Fruit fly (Drosophila melanogaster): ENCODE results near the gene CG43861.

Gene CG43861

DNA sequence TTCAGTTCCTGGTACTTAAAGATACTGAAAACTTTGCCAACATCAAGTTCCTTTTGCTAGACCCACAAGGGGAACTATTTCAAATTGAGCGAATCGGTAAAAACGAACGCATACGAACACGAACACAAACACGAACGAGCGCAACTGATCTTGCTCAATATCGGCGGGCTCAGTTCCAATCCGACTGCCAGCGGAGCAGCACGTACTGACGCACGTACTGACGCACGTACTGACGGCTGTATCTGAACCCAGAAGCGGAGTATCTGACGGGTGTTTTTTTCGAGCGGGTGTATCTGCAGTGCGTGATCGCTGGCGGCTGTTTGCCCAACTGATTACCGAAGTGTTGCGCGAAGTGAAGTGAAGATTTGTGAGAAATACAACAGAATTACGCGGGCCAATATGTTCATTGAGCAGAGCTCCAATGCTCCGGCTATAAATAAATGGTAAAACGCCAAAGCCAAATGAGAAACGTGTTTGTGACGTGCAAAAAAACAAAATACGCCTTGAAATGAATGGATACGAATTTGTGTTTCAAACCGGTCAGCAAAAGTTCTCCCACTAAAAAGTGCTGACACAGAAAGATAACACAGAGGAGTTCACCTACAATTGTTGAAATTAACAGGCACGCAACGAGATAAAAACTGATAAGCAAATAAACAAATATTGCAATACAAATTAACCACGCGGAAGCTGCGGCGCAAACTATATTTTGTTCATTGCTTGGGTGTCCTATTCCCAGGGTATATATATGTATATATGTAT lies 81.8 kb downstream of the CG43861 start (continued):
- no peak for TF ChIP-seq Abd-B (GFP tag; optimal IDR thresholded peaks at IDR 0.05)
- peak; percentile 68; the same call in 2 of the 3 replicates for TF ChIP-seq z (GFP tag; IDR thresholded peaks at IDR 0.05)
- TF ChIP-seq dan (GFP tag; IDR thresholded peaks at IDR 0.05), result no peak
- peak in 1 of 2 experiments; percentile 67 for TF ChIP-seq Pdp1 (GFP tag; optimal IDR thresholded peaks at IDR 0.05)
- peak; percentile 39 for TF ChIP-seq Dad (GFP tag; optimal IDR thresholded peaks at IDR 0.05)
- TF ChIP-seq MTF-1 (GFP tag; optimal IDR thresholded peaks at IDR 0.05; ENCODE audit: borderline replicate concordance), result no peak
- no peak for TF ChIP-seq dm (GFP tag; optimal IDR thresholded peaks at IDR 0.05)
- no peak for TF ChIP-seq lilli (GFP tag; optimal IDR thresholded peaks at IDR 0.05)
- TF ChIP-seq CG3726 (GFP tag; IDR thresholded peaks at IDR 0.05), result no peak
- TF ChIP-seq CG12219 (GFP tag; optimal IDR thresholded peaks at IDR 0.05), result peak; percentile 36
- TF ChIP-seq CG8290 (GFP tag; optimal IDR thresholded peaks at IDR 0.05), result no peak
- TF ChIP-seq CG8290 (tag; optimal IDR thresholded peaks at IDR 0.05), result peak; percentile 13 to 87
- no peak for TF ChIP-seq ttk (GFP tag; IDR thresholded peaks at IDR 0.05)
- TF ChIP-seq NK7.1 (GFP tag; optimal IDR thresholded peaks at IDR 0.05), result no peak
- TF ChIP-seq B-H2 (GFP tag; optimal IDR thresholded peaks at IDR 0.05), result no peak
- peak; percentile 23 for TF ChIP-seq PHDP (tag; optimal IDR thresholded peaks at IDR 0.05)
- no peak for TF ChIP-seq CG9437 (GFP tag; optimal IDR thresholded peaks at IDR 0.05)
- TF ChIP-seq CG4328 (GFP tag; optimal IDR thresholded peaks at IDR 0.05), result no peak
- TF ChIP-seq zfh2 (GFP tag; optimal IDR thresholded peaks at IDR 0.05), result peak; percentile 4
- TF ChIP-seq CG10654 (GFP tag; optimal IDR thresholded peaks at IDR 0.05), result no peak
- TF ChIP-seq Dek (tag; optimal IDR thresholded peaks at IDR 0.05), result peak; percentile 13
- TF ChIP-seq Doc2 (GFP tag; IDR thresholded peaks at IDR 0.05), result no peak
- no peak for TF ChIP-seq CG34224 (GFP tag; IDR thresholded peaks at IDR 0.05; ENCODE audit: partially characterized antibody)
- no peak for TF ChIP-seq CG3838 (GFP tag; optimal IDR thresholded peaks at IDR 0.05)
- no peak for TF ChIP-seq gcm2 (GFP tag; optimal IDR thresholded peaks at IDR 0.05)
- no peak for TF ChIP-seq Dip3 (GFP tag; optimal IDR thresholded peaks at IDR 0.05)
- TF ChIP-seq sim (GFP tag; IDR thresholded peaks at IDR 0.05), result 0 out of 2 replicates have a peak, but pooled peaks have one; percentile 48
- no peak for TF ChIP-seq CG9797 (GFP tag; optimal IDR thresholded peaks at IDR 0.05)
- TF ChIP-seq CG17612 (GFP tag; IDR thresholded peaks at IDR 0.05), result no peak
- peak in 1 of 2 experiments; percentile 5 for TF ChIP-seq eve (GFP tag; optimal IDR thresholded peaks at IDR 0.05)
- no peak for TF ChIP-seq CG13296 (GFP tag; optimal IDR thresholded peaks at IDR 0.05)
- TF ChIP-seq CG8478 (optimal IDR thresholded peaks at IDR 0.05), result no peak
- TF ChIP-seq Hmr (GFP tag; optimal IDR thresholded peaks at IDR 0.05), result peak; percentile 60
- TF ChIP-seq CG31441 (GFP tag; IDR thresholded peaks at IDR 0.05), result no peak
- TF ChIP-seq dmrt99B (tag; optimal IDR thresholded peaks at IDR 0.05), result no peak
- no peak for TF ChIP-seq CG7786 (GFP tag; optimal IDR thresholded peaks at IDR 0.05)
- TF ChIP-seq chinmo (GFP tag; IDR thresholded peaks at IDR 0.05; ENCODE audit: partially characterized antibody), result peak; percentile 97
- no peak for TF ChIP-seq Lhr (GFP tag; optimal IDR thresholded peaks at IDR 0.05)
- TF ChIP-seq CG32767 (GFP tag; IDR thresholded peaks at IDR 0.05), result peak; percentile 23; the same call in 1 of the 2 replicates
- peak; percentile 1 to 20 for TF ChIP-seq bsh (GFP tag; optimal IDR thresholded peaks at IDR 0.05)
- no peak; the same call in 1 of the 2 replicates for TF ChIP-seq CG10959 (GFP tag; IDR thresholded peaks at IDR 0.05)
- TF ChIP-seq danr (GFP tag; IDR thresholded peaks at IDR 0.05), result no peak
- no peak for TF ChIP-seq hb (GFP tag; IDR thresholded peaks at IDR 0.05; ENCODE audit: partially characterized antibody)
- no peak for TF ChIP-seq Hr51 (GFP tag; optimal IDR thresholded peaks at IDR 0.05)
- TF ChIP-seq CG5953 (GFP tag; IDR thresholded peaks at IDR 0.05), result 0 out of 2 replicates have a peak, but pooled peaks have one; percentile 11
- no peak for TF ChIP-seq CG10321 (GFP tag; IDR thresholded peaks at IDR 0.05)
- no peak for TF ChIP-seq Chrac-16 (GFP tag; optimal IDR thresholded peaks at IDR 0.05)
- no peak for TF ChIP-seq CG10366 (GFP tag; IDR thresholded peaks at IDR 0.05)
- TF ChIP-seq az2 (GFP tag; optimal IDR thresholded peaks at IDR 0.05), result no peak
- no peak for TF ChIP-seq pzg (GFP tag; optimal IDR thresholded peaks at IDR 0.05)

All from whole organism, embryonic.